Worm (Caenorhabditis elegans): ENCODE data around the gene srh-213.
A peak's percentile ranks its signal among the peaks of the same experiment; 100 is the strongest.

srh-213 gene

DNA sequence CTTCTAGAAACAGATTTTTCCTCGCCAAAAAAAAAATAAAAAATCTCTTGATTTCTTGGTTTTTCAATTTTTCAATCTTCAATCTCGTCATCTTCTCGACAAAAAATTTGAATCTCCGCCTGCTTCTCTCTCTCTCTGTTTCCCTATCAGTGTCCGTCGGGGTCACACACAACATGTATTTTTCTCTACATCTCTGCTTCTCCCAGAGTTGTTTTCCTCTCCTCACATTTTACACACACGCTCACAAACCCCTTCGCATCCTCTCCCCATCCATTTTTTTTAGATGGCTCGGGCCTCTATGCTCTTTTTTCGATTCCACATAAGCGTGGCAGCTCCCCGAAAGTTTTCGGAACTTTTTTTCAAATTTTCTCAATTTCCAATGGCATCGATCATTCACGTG lies 15.0 kb downstream of the srh-213 start (continued):
- TF ChIP-seq B0261.1 (tag; optimal IDR thresholded peaks at IDR 0.05), result no peak
- no peak for TF ChIP-seq lir-1 (GFP tag; conservative IDR thresholded peaks at IDR 0.05)
- TF ChIP-seq ztf-22 (GFP tag; optimal IDR thresholded peaks at IDR 0.05), result no peak
- no peak for TF ChIP-seq egrh-3 (GFP tag; IDR thresholded peaks at IDR 0.05)
- no peak for TF ChIP-seq dpff-1 (tag; optimal IDR thresholded peaks at IDR 0.05)
- no peak for TF ChIP-seq F55B11.4 (tag; optimal IDR thresholded peaks at IDR 0.05; ENCODE audit: borderline replicate concordance, insufficient read depth)
- TF ChIP-seq rpc-1 (optimal IDR thresholded peaks at IDR 0.05), result no peak
- no peak for TF ChIP-seq rpc-1 (tag; optimal IDR thresholded peaks at IDR 0.05)
- peak; percentile 70 for TF ChIP-seq attf-5 (GFP tag; optimal IDR thresholded peaks at IDR 0.05)
- no peak for TF ChIP-seq Y56A3A.18 (GFP tag; IDR thresholded peaks at IDR 0.05)
- TF ChIP-seq attf-3 (GFP tag; conservative IDR thresholded peaks at IDR 0.05), result no peak
- TF ChIP-seq die-1 (tag; optimal IDR thresholded peaks at IDR 0.05), result no peak
- TF ChIP-seq Y95B8A.8 (GFP tag; IDR thresholded peaks at IDR 0.05), result no peak
- TF ChIP-seq mel-28 (tag; optimal IDR thresholded peaks at IDR 0.05; ENCODE audit: borderline replicate concordance), result no peak
- TF ChIP-seq rcor-1 (GFP tag; IDR thresholded peaks at IDR 0.05), result peak; percentile 24; the same call in 1 of the 2 replicates
- TF ChIP-seq cebp-2 (GFP tag; IDR thresholded peaks at IDR 0.05), result no peak
- TF ChIP-seq egl-44 (GFP tag; IDR thresholded peaks at IDR 0.05), result no peak
- no peak for TF ChIP-seq B0019.2 (GFP tag; conservative IDR thresholded peaks at IDR 0.05)
- no peak; the same call in 1 of the 2 replicates for TF ChIP-seq madf-6 (GFP tag; IDR thresholded peaks at IDR 0.05)
- TF ChIP-seq F33H1.4 (GFP tag; IDR thresholded peaks at IDR 0.05), result no peak
- no peak for TF ChIP-seq snpc-4 (GFP tag; optimal IDR thresholded peaks at IDR 0.05)
- peak in 1 of 4 experiments; percentile 5 for TF ChIP-seq snpc-4 (tag; optimal IDR thresholded peaks at IDR 0.05)
- TF ChIP-seq nfya-1 (tag; optimal IDR thresholded peaks at IDR 0.05; ENCODE audit: borderline replicate concordance, insufficient read depth), result no peak
- peak; percentile 58 for TF ChIP-seq nhr-80 (tag; optimal IDR thresholded peaks at IDR 0.05)
- no peak for TF ChIP-seq Y53F4B.3 (GFP tag; IDR thresholded peaks at IDR 0.05)

DNA sequence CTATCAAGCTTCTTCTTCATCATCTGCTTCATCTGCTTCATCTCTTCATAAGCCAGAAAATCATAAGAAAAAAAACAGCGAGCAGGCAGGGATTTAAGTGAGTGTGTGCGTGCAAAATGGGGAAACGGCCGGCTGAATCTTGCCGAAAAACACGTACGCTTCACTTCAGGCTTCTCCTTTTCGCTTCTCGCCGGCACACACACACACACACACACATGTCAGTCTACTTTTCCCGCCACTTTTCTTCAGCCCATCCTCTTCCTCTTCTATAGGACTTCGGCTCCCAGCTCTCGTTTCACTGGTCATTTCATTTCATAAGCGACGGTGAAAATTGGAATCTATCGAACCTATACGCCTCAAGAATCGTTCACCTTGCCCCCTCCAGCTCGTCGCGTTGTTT lies 15.6 kb downstream of the srh-213 start:
- TF ChIP-seq lin-26 (GFP tag; IDR thresholded peaks at IDR 0.05) (0 out of 2 replicates have a peak, but pooled peaks have one; percentile 12), zfh-2 (GFP tag; conservative IDR thresholded peaks at IDR 0.05) (peak; percentile 50; the same call in 1 of the 2 replicates), fkh-3 (tag; optimal IDR thresholded peaks at IDR 0.05) (no peak), T07F8.4 (tag; optimal IDR thresholded peaks at IDR 0.05) (no peak)

DNA sequence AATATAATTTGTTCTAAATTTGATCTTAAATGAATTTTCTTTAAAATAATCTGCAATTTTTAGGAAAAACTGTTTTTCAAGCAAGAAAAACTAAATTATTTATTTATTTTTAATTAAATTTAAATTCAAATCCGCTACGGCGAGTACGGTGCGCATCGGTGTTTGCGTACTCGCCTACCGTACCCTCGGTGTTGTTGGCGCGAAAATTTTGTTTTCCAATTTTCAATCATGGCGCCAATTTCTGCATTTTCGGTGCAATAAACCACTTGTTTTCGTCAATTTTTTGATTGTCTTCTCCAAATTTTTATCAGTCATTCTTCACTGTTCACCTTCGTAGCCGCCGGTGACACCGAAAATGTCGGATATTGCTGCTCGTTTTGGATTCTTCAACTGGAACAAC lies 16.0 kb downstream of the srh-213 start, which contains the start of gene pygl-1:
Gene pygl-1, plus strand, starts transcription at position 211 of the 400 bp plus-strand sequence.
- TF ChIP-seq F22D6.2 (tag; optimal IDR thresholded peaks at IDR 0.05), result no peak
- TF ChIP-seq ztf-6 (GFP tag; IDR thresholded peaks at IDR 0.05), result no peak
- peak; percentile 63 for TF ChIP-seq snpc-1.1 (tag; optimal IDR thresholded peaks at IDR 0.05; ENCODE audit: insufficient read depth)
- no peak for TF ChIP-seq F39B2.1 (GFP tag; IDR thresholded peaks at IDR 0.05)
- no peak for TF ChIP-seq ztf-22 (GFP tag; optimal IDR thresholded peaks at IDR 0.05)
- peak; percentile 74; the same call in 1 of the 2 replicates for TF ChIP-seq pbrm-1 (GFP tag; IDR thresholded peaks at IDR 0.05)
- no peak for TF ChIP-seq cebp-2 (GFP tag; IDR thresholded peaks at IDR 0.05)
- no peak for TF ChIP-seq nhr-120 (GFP tag; IDR thresholded peaks at IDR 0.05)
- peak; percentile 61 for TF ChIP-seq F49E8.2 (tag; optimal IDR thresholded peaks at IDR 0.05; ENCODE audit: insufficient read depth)
- TF ChIP-seq attf-5 (GFP tag; optimal IDR thresholded peaks at IDR 0.05), result no peak
- no peak for TF ChIP-seq ZK185.1 (tag; optimal IDR thresholded peaks at IDR 0.05; ENCODE audit: poor library complexity, severe bottlenecking)
- peak; percentile 59 for TF ChIP-seq tbp1 (GFP tag; optimal IDR thresholded peaks at IDR 0.05)
- TF ChIP-seq ekl-4 (GFP tag; IDR thresholded peaks at IDR 0.05), result peak; percentile 62; the same call in 1 of the 2 replicates
- 0 out of 2 replicates have a peak, but pooled peaks have one; percentile 33 for TF ChIP-seq bed-2 (GFP tag; IDR thresholded peaks at IDR 0.05)
- TF ChIP-seq aptf-2 (GFP tag; conservative IDR thresholded peaks at IDR 0.05), result peak; percentile 36; the same call in 1 of the 2 replicates
- TF ChIP-seq Y53G8AR.9 (GFP tag; conservative IDR thresholded peaks at IDR 0.05), result peak; percentile 64
- TF ChIP-seq Y79H2A.3 (GFP tag; conservative IDR thresholded peaks at IDR 0.05), result peak; percentile 84
- no peak for TF ChIP-seq akir-1 (GFP tag; optimal IDR thresholded peaks at IDR 0.05)
- TF ChIP-seq snpc-1.3 (tag; optimal IDR thresholded peaks at IDR 0.05; ENCODE audit: insufficient read depth), result peak; percentile 92
- TF ChIP-seq dpl-1 (GFP tag; optimal IDR thresholded peaks at IDR 0.05), result peak; percentile 94
- TF ChIP-seq bed-1 (GFP tag; IDR thresholded peaks at IDR 0.05), result no peak
